Worm (Caenorhabditis elegans): ENCODE data around the gene lys-7.
A peak's percentile ranks its signal among the peaks of the same experiment; 100 is the strongest.

The lys-7 gene

ce11 chrV:3475021-3475420 lies 7.4 kb downstream of the lys-7 start, which contains the start of gene oac-2 (continued):
- no peak for TF ChIP-seq nhr-19 (GFP tag; conservative IDR thresholded peaks at IDR 0.05)

ce11 chrV:3470782-3471181 lies 11.6 kb downstream of the lys-7 start, which contains the start of gene srbc-29:
Gene srbc-29, minus strand, starts transcription at chrV:3470882.
- no peak for TF ChIP-seq vab-15 (tag; optimal IDR thresholded peaks at IDR 0.05)
- no peak for TF ChIP-seq lin-15B (tag; optimal IDR thresholded peaks at IDR 0.05)
- TF ChIP-seq sox-4 (tag; optimal IDR thresholded peaks at IDR 0.05): no peak
- TF ChIP-seq sptf-1 (tag; optimal IDR thresholded peaks at IDR 0.05): no peak
- no peak for TF ChIP-seq nhr-84 (tag; optimal IDR thresholded peaks at IDR 0.05)
- TF ChIP-seq lin-39 (tag; optimal IDR thresholded peaks at IDR 0.05): no peak
- no peak for TF ChIP-seq nhr-19 (GFP tag; conservative IDR thresholded peaks at IDR 0.05)
- TF ChIP-seq xbp-1 (tag; optimal IDR thresholded peaks at IDR 0.05): no peak
- TF ChIP-seq fkh-4 (tag; optimal IDR thresholded peaks at IDR 0.05; ENCODE audit: borderline replicate concordance): no peak
- TF ChIP-seq hlh-4 (tag; optimal IDR thresholded peaks at IDR 0.05): no peak
- no peak for TF ChIP-seq unc-30 (tag; optimal IDR thresholded peaks at IDR 0.05)
- TF ChIP-seq aly-2 (tag; optimal IDR thresholded peaks at IDR 0.05): no peak
- no peak for TF ChIP-seq efl-3 (GFP tag; optimal IDR thresholded peaks at IDR 0.05)
- TF ChIP-seq nhr-71 (tag; optimal IDR thresholded peaks at IDR 0.05): no peak
- TF ChIP-seq lir-3 (tag; optimal IDR thresholded peaks at IDR 0.05; ENCODE audit: poor library complexity): no peak
- no peak for TF ChIP-seq C34B4.2 (tag; optimal IDR thresholded peaks at IDR 0.05)
- no peak for TF ChIP-seq nhr-11 (tag; optimal IDR thresholded peaks at IDR 0.05)
- TF ChIP-seq nhr-47 (tag; optimal IDR thresholded peaks at IDR 0.05): no peak
- no peak for TF ChIP-seq blmp-1 (tag; optimal IDR thresholded peaks at IDR 0.05)

DNA sequence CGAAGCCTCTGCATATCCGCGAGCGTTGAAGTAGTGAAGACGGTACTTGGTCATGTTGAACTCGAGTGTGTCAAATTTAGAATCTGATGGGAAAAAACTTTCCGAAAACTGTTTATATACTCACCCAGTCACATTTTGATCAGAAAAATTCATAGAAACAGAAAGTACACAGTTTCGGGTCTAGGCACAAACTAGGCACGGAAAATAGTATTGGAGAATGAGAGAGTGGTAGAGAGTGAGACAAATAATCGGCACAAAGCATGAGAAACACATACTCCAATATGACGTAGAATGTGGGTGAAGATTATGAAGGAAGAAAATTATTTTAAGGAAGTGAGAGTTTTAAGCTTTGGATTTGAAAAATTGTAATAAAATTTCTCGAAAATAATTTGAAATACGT lies 14.0 kb downstream of the lys-7 start, which contains the start of gene gst-33:
TSS of gene gst-33 (minus strand) at position 127 of the 400 bp plus-strand sequence.
- peak; percentile 80 for TF ChIP-seq nhr-85 (tag)
- no peak for TF ChIP-seq fkh-4 (tag; optimal IDR thresholded peaks at IDR 0.05; ENCODE audit: borderline replicate concordance)
- peak; percentile 20 to 33 for TF ChIP-seq efl-1 (optimal IDR thresholded peaks at IDR 0.05)
- peak in 1 of 2 experiments; percentile 85 for TF ChIP-seq efl-1 (GFP tag; optimal IDR thresholded peaks at IDR 0.05 in 1 of 2)
- peak in 1 of 2 experiments; percentile 28 for TF ChIP-seq mdl-1 (tag; optimal IDR thresholded peaks at IDR 0.05)
- TF ChIP-seq unc-30 (tag; optimal IDR thresholded peaks at IDR 0.05): no peak
- peak; percentile 69 for TF ChIP-seq nhr-20 (tag; optimal IDR thresholded peaks at IDR 0.05)
- no peak for TF ChIP-seq ceh-82 (tag; optimal IDR thresholded peaks at IDR 0.05)
- TF ChIP-seq lin-35 (GFP tag; optimal IDR thresholded peaks at IDR 0.05): peak in 1 of 2 experiments; percentile 44
- no peak for TF ChIP-seq ztf-11 (tag; optimal IDR thresholded peaks at IDR 0.05)
- peak; percentile 51 for TF ChIP-seq snu-23 (GFP tag; optimal IDR thresholded peaks at IDR 0.05)
- no peak for TF ChIP-seq nhr-12 (tag; optimal IDR thresholded peaks at IDR 0.05)
- no peak for TF ChIP-seq ceh-88 (GFP tag; IDR thresholded peaks at IDR 0.05)
- TF ChIP-seq nhr-90 (tag; optimal IDR thresholded peaks at IDR 0.05; ENCODE audit: poor library complexity): peak; percentile 40
- peak; percentile 69 for TF ChIP-seq elt-2 (tag; optimal IDR thresholded peaks at IDR 0.05)
- peak in 1 of 6 experiments; percentile 26 for TF ChIP-seq elt-3 (tag; optimal IDR thresholded peaks at IDR 0.05)
- peak; percentile 16 for TF ChIP-seq nhr-77 (tag; optimal IDR thresholded peaks at IDR 0.05)
- TF ChIP-seq blmp-1 (tag; optimal IDR thresholded peaks at IDR 0.05): peak; percentile 92
- peak in 1 of 3 experiments; percentile 9 for TF ChIP-seq dpl-1 (GFP tag; optimal IDR thresholded peaks at IDR 0.05)
- TF ChIP-seq pag-3 (tag; optimal IDR thresholded peaks at IDR 0.05; ENCODE audit: borderline replicate concordance, insufficient read depth): no peak
- no peak for TF ChIP-seq nhr-19 (GFP tag; conservative IDR thresholded peaks at IDR 0.05)

DNA sequence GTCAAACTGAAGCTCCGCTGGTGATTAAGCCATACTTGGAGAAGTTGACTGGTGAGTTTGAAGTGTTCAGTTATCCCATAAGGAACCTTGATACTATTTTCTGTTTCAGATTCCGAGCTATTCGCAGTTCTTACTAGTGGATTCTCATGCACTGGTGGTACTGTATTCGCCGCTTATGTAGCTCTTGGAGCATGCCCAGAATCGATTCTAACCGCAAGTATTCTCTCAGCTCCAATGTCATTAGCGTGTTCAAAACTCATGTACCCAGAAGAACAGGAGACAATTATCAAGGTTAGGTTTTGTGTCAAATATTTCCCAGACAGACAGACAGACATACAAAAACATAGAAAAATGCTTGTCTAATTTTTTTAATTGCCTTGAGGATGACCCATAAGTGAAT lies 17.5 kb downstream of the lys-7 start:
- TF ChIP-seq unc-62 (GFP tag; optimal IDR thresholded peaks at IDR 0.05) (no peak), aly-2 (tag; optimal IDR thresholded peaks at IDR 0.05) (no peak), tlp-1 (tag; optimal IDR thresholded peaks at IDR 0.05) (no peak), mep-1 (tag; optimal IDR thresholded peaks at IDR 0.05) (no peak), pax-3 (tag; optimal IDR thresholded peaks at IDR 0.05) (no peak), nhr-19 (GFP tag; conservative IDR thresholded peaks at IDR 0.05) (no peak), nhr-20 (tag; optimal IDR thresholded peaks at IDR 0.05) (no peak), lin-39 (tag; optimal IDR thresholded peaks at IDR 0.05) (no peak), vab-15 (tag; optimal IDR thresholded peaks at IDR 0.05) (no peak), nhr-47 (tag; optimal IDR thresholded peaks at IDR 0.05) (no peak), lin-13 (GFP tag; optimal IDR thresholded peaks at IDR 0.05) (no peak), lin-15B (tag; optimal IDR thresholded peaks at IDR 0.05) (no peak), C04F5.9 (tag; optimal IDR thresholded peaks at IDR 0.05) (no peak), elt-2 (tag; optimal IDR thresholded peaks at IDR 0.05) (no peak)

Measured in whole organism, L1 larva.